Worm (Caenorhabditis elegans): ENCODE results near the gene ugt-29.

Gene ugt-29

DNA sequence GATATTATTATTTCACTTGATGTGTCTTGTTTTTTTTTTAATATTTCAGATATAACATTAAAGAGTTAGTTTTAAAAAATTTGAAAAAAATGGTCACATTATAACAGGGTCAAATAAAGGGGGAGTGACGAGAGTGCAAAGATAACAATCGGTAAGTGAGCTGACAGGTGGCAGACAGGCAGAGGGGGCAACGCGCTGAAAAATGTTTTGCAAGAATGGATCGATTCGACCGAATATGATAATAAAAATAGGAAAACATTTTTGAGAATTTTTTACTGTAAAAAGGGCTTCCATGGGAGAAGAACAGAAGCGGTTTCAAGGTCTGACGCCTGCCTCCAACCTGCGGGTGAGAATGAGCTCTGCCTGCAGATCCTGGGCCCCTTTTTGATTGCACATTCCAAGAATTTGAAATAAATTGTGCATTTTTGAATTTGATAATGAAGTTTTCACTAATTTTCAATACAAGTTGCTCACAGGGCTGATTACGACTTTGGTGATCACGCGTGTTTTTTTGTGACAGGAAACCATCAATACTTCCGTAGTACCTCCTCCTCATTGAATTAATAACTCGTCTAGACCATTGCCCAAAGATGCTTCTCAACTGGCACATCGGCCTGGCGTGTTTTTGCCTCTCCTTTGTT is at the start of gene ugt-29, which contains the start of gene srx-5:
ugt-29 (minus strand) TSS at position 101 of the 641 bp plus-strand sequence.
srx-5 (plus strand) TSS at position 591 of the 641 bp plus-strand sequence.
- TF ChIP-seq unc-62 (GFP tag; optimal IDR thresholded peaks at IDR 0.05) = no peak

ce11 chrV:748044-748443 is 48.7 kb upstream of the ugt-29 start, which contains the start of gene sri-4:
Gene sri-4, plus strand, starts transcription at chrV:748344.
- no peak for TF ChIP-seq unc-62 (GFP tag; optimal IDR thresholded peaks at IDR 0.05)

- no peak for TF ChIP-seq unc-62 (GFP tag; optimal IDR thresholded peaks at IDR 0.05)
Measured at ce11 chrV:743348-743747, 44.0 kb upstream of the ugt-29 start, which contains the start of gene str-134. Gene str-134, plus strand, starts transcription at chrV:743648.

- no peak for TF ChIP-seq unc-62 (GFP tag; optimal IDR thresholded peaks at IDR 0.05)
Measured at ce11 chrV:741820-742219, 42.4 kb upstream of the ugt-29 start, which contains the start of gene C05E4.7. Gene C05E4.7, plus strand, starts transcription at chrV:742120.

- TF ChIP-seq unc-62 (GFP tag; optimal IDR thresholded peaks at IDR 0.05) = no peak
Measured at ce11 chrV:738770-739169, 39.4 kb upstream of the ugt-29 start, which contains the start of gene srj-24. Gene srj-24, minus strand, starts transcription at chrV:738870.

- no peak for TF ChIP-seq unc-62 (GFP tag; optimal IDR thresholded peaks at IDR 0.05)
Measured at ce11 chrV:736171-736570, 36.8 kb upstream of the ugt-29 start, which contains the start of gene srj-25. Gene srj-25, minus strand, starts transcription at chrV:736271.

DNA sequence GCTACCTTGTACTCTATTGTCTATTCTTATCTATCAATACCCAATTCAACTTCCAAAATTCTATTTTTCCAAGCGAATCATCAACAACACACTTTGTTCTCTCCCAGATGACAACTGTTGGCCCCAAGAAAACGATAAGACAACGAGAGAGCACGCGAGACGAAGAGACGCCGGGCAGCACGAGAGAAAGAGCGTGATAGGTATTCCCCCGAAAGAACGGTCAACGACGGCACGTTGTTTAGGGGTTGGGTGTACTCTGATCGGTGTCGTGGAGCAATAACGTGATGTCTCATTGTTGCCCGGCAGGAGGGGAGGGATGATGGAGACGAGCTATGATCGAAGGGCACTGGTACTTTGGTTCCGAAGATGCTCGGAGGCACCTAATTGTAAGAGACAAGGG is 31.9 kb upstream of the ugt-29 start:
- no peak for TF ChIP-seq unc-62 (GFP tag; optimal IDR thresholded peaks at IDR 0.05)

- TF ChIP-seq unc-62 (GFP tag; optimal IDR thresholded peaks at IDR 0.05) = no peak
Measured at ce11 chrV:730216-730615, 30.8 kb upstream of the ugt-29 start.

DNA sequence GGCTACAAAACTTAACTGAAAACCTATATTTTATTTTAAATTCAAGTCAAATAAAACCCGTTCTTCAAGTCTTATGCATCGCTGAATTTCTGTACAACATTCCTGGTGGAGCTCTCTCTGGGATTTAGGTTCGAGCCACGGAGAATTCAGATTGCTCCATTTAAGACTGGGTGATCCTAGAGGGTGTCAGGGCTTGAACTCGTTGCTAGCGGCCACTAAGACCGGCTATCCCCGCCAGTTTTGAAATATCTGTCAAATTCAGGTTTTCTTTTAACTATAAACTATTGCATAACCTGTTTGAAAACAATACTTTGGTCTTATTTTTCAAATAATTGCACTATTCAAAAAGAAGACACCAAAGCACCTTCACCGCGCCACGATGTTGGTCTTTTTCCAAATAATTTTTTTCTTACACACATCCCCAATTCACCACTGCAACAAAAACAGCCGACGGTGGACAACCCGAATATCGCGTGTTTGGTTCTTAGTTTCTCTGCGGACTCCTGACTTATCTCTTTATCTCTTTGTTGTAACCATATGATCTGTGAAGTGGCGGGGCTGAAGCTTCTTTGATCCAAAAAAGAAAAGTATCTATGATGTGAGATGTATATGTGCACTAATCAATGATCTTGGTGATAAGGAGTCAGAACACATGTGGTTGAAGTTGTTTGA is 29.6 kb upstream of the ugt-29 start:
- no peak for TF ChIP-seq unc-62 (GFP tag; optimal IDR thresholded peaks at IDR 0.05)

- TF ChIP-seq unc-62 (GFP tag; optimal IDR thresholded peaks at IDR 0.05) = no peak
Measured at ce11 chrV:727484-728351, 28.3 kb upstream of the ugt-29 start, which contains the start of the genes icl-1 and srh-2. Gene icl-1, minus strand, starts transcription at chrV:728004. Gene srh-2, plus strand, starts transcription at chrV:728301.

DNA sequence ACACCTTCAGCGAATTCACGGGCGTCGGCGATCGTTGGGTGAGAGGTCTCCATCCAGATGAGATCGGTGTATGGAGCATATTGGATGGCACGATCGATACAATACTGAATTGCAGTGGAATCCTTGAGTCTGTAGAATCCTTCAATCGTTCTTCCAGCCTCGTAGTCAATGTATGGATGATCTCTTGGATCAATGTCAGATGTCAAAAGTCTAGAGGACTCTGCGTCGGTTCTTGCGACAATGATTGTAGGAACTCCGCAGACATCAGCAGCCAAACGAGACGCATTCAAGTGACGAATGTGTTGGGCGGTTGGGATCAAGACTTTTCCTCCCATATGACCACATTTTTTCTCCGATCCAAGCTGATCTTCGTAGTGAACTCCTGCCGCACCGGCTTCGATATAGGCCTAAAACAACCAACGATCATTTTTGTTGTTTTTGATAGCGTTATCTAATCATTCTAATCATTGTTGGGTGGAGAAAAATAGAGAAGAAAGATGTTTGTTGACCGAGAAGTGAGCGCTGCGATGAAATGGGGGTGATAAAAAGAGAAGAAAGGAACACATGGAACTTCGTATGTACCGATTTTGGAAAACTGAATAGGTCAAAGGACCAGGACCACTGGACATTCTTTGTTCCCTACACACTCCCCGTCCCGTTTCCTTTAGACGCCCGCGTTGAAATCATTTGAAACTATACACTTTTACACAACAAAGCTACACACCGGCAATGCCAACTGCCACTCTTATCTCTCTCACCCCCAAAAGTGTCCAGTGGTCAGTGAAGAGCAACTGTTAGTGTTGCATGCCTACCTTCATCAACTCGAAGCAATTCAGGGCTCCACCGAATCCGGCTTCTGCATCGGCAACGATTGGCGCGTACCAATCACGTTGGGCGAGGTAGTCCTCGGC is 27.4 kb upstream of the ugt-29 start:
- TF ChIP-seq unc-62 (GFP tag; optimal IDR thresholded peaks at IDR 0.05) = no peak

DNA sequence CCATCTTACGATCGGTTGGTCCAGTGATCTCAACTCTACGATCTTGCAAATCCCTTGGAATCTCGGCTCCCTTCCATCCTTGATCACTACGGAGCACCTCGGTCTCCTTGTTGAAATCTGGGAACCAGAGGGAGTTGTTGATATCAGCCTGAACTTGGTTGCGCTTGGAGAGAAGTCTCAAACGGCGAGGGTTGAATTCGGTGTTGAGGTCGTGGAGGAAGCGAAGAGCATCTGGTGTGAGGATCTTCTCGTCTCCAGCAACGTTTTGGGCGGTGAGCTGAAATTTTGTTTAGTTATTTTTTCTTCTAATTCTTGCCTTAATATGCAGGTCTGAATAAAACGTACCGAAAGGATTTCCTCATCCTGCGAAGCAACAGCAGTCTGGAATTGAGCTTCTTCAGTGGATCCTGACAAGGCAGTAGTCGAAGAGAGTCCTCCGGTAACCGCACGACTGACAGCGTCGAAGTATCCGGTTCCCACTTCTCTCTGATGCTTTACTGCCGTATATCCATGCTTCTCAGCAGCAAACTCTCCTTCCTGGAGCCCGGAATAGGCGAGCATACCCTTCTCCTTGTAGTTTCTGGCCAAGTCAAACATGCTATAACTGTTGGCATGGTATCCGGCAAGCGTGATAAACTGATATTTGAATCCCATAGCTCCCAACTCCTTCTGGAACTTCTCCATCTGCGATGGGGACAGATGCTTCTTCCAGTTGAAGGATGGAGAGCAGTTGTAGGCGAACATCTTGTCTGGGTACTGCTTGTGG is 26.6 kb upstream of the ugt-29 start:
- TF ChIP-seq unc-62 (GFP tag; optimal IDR thresholded peaks at IDR 0.05) = no peak

DNA sequence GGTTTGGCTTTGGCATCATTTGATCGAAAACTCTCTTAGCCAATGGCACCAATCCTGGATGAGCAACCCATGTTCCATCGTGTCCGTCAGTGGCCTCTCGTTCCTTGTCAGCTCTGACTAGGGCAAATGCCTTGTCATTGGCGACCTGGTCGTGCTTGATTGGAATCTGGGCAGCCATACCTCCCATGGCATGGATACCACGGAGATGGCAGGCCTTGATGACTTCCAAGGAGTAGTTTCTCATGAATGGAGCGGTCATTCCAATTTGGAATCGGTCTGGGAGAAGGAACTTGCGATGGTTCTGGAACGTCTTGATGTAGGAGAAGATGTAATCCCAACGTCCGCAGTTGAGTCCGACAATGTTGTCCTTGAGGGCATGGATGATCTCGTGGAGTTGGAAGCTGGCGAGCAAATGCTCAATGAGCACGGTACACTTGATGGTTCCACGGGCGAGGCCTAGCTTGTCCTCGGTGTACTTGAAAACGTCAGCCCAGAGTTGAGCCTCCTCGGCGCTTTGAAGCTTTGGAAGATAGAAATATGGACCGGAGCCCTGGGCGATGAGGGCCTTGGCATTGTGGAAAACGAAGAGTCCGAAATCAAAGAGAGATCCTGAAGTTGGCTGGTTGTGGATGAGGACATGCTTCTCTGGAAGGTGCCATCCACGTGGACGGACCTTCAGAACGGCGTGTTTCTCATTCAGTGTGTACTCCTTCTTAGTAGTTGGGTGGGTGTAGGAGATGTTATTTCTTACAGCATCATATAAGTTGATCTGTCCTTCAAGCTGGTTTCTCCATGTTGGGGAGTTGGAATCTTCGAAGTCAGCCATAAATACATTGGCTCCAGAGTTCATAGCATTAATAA is 25.8 kb upstream of the ugt-29 start:
- no peak for TF ChIP-seq unc-62 (GFP tag; optimal IDR thresholded peaks at IDR 0.05)
